Fruit fly (Drosophila melanogaster): Measurements from ENCODE around the gene CG14137.
A peak's percentile ranks its signal among the peaks of the same experiment; 100 is the strongest.

CG14137 gene

dm6 chr3L:11551949-11552348 lies 47.9 kb downstream of the CG14137 start (continued):
- TF ChIP-seq CG14710 (tag; optimal IDR thresholded peaks at IDR 0.05): peak; percentile 59
- TF ChIP-seq Ets65A (GFP tag): peak; percentile 82
- TF ChIP-seq disco-r (GFP tag; optimal IDR thresholded peaks at IDR 0.05): no peak
- TF ChIP-seq CG13775 (GFP tag; optimal IDR thresholded peaks at IDR 0.05): peak; percentile 11
- no peak for TF ChIP-seq CG8765 (GFP tag; IDR thresholded peaks at IDR 0.05)
- peak; percentile 53 for TF ChIP-seq CG7839 (tag; optimal IDR thresholded peaks at IDR 0.05)
- TF ChIP-seq Jarid2 (GFP tag; optimal IDR thresholded peaks at IDR 0.05): no peak
- TF ChIP-seq cad (GFP tag; optimal IDR thresholded peaks at IDR 0.05): no peak
- no peak for TF ChIP-seq dan (GFP tag; IDR thresholded peaks at IDR 0.05)
- no peak for TF ChIP-seq Nf-YC (tag; optimal IDR thresholded peaks at IDR 0.05)
- TF ChIP-seq CrebB (tag; optimal IDR thresholded peaks at IDR 0.05): no peak
- 0 out of 2 replicates have a peak, but pooled peaks have one; percentile 18 for TF ChIP-seq CG17328 (GFP tag; IDR thresholded peaks at IDR 0.05)
- peak; percentile 28 for TF ChIP-seq Six4 (GFP tag; optimal IDR thresholded peaks at IDR 0.05)
- 0 out of 2 replicates have a peak, but pooled peaks have one; percentile 29 for TF ChIP-seq slbo (GFP tag; IDR thresholded peaks at IDR 0.05)
- TF ChIP-seq CG4424 (GFP tag; optimal IDR thresholded peaks at IDR 0.05): no peak
- TF ChIP-seq CHES-1-like (GFP tag; optimal IDR thresholded peaks at IDR 0.05): peak; percentile 4
- TF ChIP-seq pita (GFP tag; optimal IDR thresholded peaks at IDR 0.05): no peak
- peak; percentile 27 for TF ChIP-seq CG12219 (GFP tag; optimal IDR thresholded peaks at IDR 0.05)
- no peak for TF ChIP-seq tna (GFP tag; IDR thresholded peaks at IDR 0.05; ENCODE audit: partially characterized antibody)
- TF ChIP-seq z (GFP tag; IDR thresholded peaks at IDR 0.05): no peak
- TF ChIP-seq CG14965 (GFP tag; optimal IDR thresholded peaks at IDR 0.05; ENCODE audit: borderline replicate concordance): no peak
- peak; percentile 75 for TF ChIP-seq dmrt11E (tag; optimal IDR thresholded peaks at IDR 0.05)
- TF ChIP-seq CG14441 (GFP tag; IDR thresholded peaks at IDR 0.05): no peak
- no peak for TF ChIP-seq CG17912 (GFP tag; optimal IDR thresholded peaks at IDR 0.05)
- no peak for TF ChIP-seq maf-S (GFP tag; optimal IDR thresholded peaks at IDR 0.05)
- TF ChIP-seq Myb (GFP tag; optimal IDR thresholded peaks at IDR 0.05): no peak
- TF ChIP-seq CG33213 (GFP tag; optimal IDR thresholded peaks at IDR 0.05): no peak
- TF ChIP-seq tin (GFP tag; optimal IDR thresholded peaks at IDR 0.05): peak; percentile 32
- TF ChIP-seq CG15696 (tag; optimal IDR thresholded peaks at IDR 0.05): peak; percentile 47
- TF ChIP-seq sd (tag; optimal IDR thresholded peaks at IDR 0.05): no peak
- peak; percentile 72 for TF ChIP-seq CG2712 (tag; optimal IDR thresholded peaks at IDR 0.05)
- peak; percentile 54; the same call in 1 of the 3 replicates for TF ChIP-seq zfh1 (GFP tag; IDR thresholded peaks at IDR 0.05)
- no peak for TF ChIP-seq usp (GFP tag; optimal IDR thresholded peaks at IDR 0.05)
- no peak for TF ChIP-seq oc (tag; optimal IDR thresholded peaks at IDR 0.05)
- TF ChIP-seq CG10431 (GFP tag; optimal IDR thresholded peaks at IDR 0.05): no peak
- TF ChIP-seq vvl (GFP tag; IDR thresholded peaks at IDR 0.05): 0 out of 2 replicates have a peak, but pooled peaks have one; percentile 47
- peak; percentile 35 for TF ChIP-seq nerfin-1 (tag; optimal IDR thresholded peaks at IDR 0.05)
- TF ChIP-seq cas (GFP tag; IDR thresholded peaks at IDR 0.05): no peak
- no peak for TF ChIP-seq Lim3 (GFP tag; IDR thresholded peaks at IDR 0.05)
- no peak for TF ChIP-seq bbx (GFP tag; IDR thresholded peaks at IDR 0.05; ENCODE audit: partially characterized antibody)
- no peak for TF ChIP-seq ato (GFP tag; IDR thresholded peaks at IDR 0.05; ENCODE audit: partially characterized antibody)
- TF ChIP-seq kni (GFP tag; optimal IDR thresholded peaks at IDR 0.05): no peak
- no peak for TF ChIP-seq D19B (GFP tag; optimal IDR thresholded peaks at IDR 0.05)
- no peak for TF ChIP-seq HmgD (GFP tag; optimal IDR thresholded peaks at IDR 0.05)
- peak; percentile 60 for TF ChIP-seq dmrt99B (tag; optimal IDR thresholded peaks at IDR 0.05)
- no peak for TF ChIP-seq ase (GFP tag; IDR thresholded peaks at IDR 0.05)
- TF ChIP-seq CG32532 (GFP tag; IDR thresholded peaks at IDR 0.05): no peak; the same call in 1 of the 2 replicates
- no peak for TF ChIP-seq gce (GFP tag; IDR thresholded peaks at IDR 0.05)
- TF ChIP-seq CG7745 (tag; optimal IDR thresholded peaks at IDR 0.05): no peak
- TF ChIP-seq amos (GFP tag; IDR thresholded peaks at IDR 0.05; ENCODE audit: partially characterized antibody): no peak
- TF ChIP-seq seq (GFP tag; IDR thresholded peaks at IDR 0.05): no peak
- TF ChIP-seq CG2116 (GFP tag; optimal IDR thresholded peaks at IDR 0.05): peak; percentile 16

All from whole organism, embryonic.